Fruit fly (Drosophila melanogaster) whole organism, embryonic: Measurements from ENCODE around the gene CG4278.

Experiments used
- B-H1 ChIP-seq: fragments of 200-800 bp; sonication (Bioruptor generic); IDR thresholded peaks from 3 replicates; pipeline ENCODE4 v1.3.6; 2022; ENCODE audit warnings: missing biosample characterization, missing genetic modification characterization
- C15 ChIP-seq: fragments of 200-800 bp; sonication (Bioruptor generic); IDR thresholded peaks from 3 replicates; pipeline ENCODE4 v1.3.6; 2022; ENCODE audit warnings: missing biosample characterization, missing genetic modification characterization
- CG10366 ChIP-seq: fragments of 200-800 bp; sonication (Bioruptor generic); IDR thresholded peaks from 2 replicates; pipeline ENCODE4 v1.3.6; 2022; ENCODE audit warnings: missing biosample characterization, missing genetic modification characterization
- CG13424 ChIP-seq: fragments of 200-800 bp; sonication (Bioruptor generic); optimal IDR thresholded peaks from 2 replicates; lab custom pipeline; 2019; ENCODE audit warnings: missing biosample characterization, mild to moderate bottlenecking, missing genetic modification characterization, moderate library complexity
- CG13775 ChIP-seq: fragments of 200-800 bp; sonication (Bioruptor generic); optimal IDR thresholded peaks from 3 replicates; lab custom pipeline; 2017; ENCODE audit warnings: missing biosample characterization, mild to moderate bottlenecking, missing genetic modification characterization
- CG15601 ChIP-seq: fragments of 200-800 bp; sonication (Bioruptor generic); optimal IDR thresholded peaks from 3 replicates; lab custom pipeline; 2019; ENCODE audit warnings: missing biosample characterization, mild to moderate bottlenecking, missing genetic modification characterization, moderate library complexity
- CG17802 ChIP-seq: fragments of 200-800 bp; sonication (Bioruptor generic); optimal IDR thresholded peaks from 2 replicates; lab custom pipeline; 2018; ENCODE audit warnings: missing biosample characterization, mild to moderate bottlenecking, missing genetic modification characterization, moderate library complexity
- CG18011 ChIP-seq: fragments of 200-800 bp; sonication (Bioruptor generic); optimal IDR thresholded peaks from 2 replicates; lab custom pipeline; 2017; ENCODE audit warnings: missing biosample characterization, missing genetic modification characterization, mild to moderate bottlenecking, moderate library complexity, missing genotype
- CG18619 ChIP-seq: fragments of 200-800 bp; sonication (Bioruptor generic); optimal IDR thresholded peaks from 3 replicates; lab custom pipeline; 2017; ENCODE audit warnings: missing biosample characterization, mild to moderate bottlenecking, missing genetic modification characterization
- CG31365 ChIP-seq: fragments of 200-800 bp; sonication (Bioruptor generic); optimal IDR thresholded peaks from 2 replicates; lab custom pipeline; 2018; ENCODE audit warnings: missing biosample characterization, mild to moderate bottlenecking, missing genetic modification characterization
- CG31388 ChIP-seq: fragments of 200-800 bp; sonication (Bioruptor generic); optimal IDR thresholded peaks from 2 replicates; lab custom pipeline; 2016; ENCODE audit warnings: missing biosample characterization, missing genetic modification characterization
- CG3163 ChIP-seq: fragments of 200-800 bp; sonication (Bioruptor generic); optimal IDR thresholded peaks from 3 replicates; lab custom pipeline; 2016; ENCODE audit warnings: missing biosample characterization, missing genetic modification characterization
- CG4360 ChIP-seq: fragments of 200-800 bp; sonication (Bioruptor generic); IDR thresholded peaks from 2 replicates; pipeline ENCODE4 v1.3.6; 2022; ENCODE audit warnings: missing biosample characterization, missing genetic modification characterization
- CG43689 ChIP-seq: fragments of 200-800 bp; sonication (Bioruptor generic); IDR thresholded peaks from 2 replicates; pipeline ENCODE4 v1.3.6; 2022; ENCODE audit warnings: missing biosample characterization, missing genetic modification characterization
- CG4617 ChIP-seq: fragments of 200-800 bp; sonication (Bioruptor generic); optimal IDR thresholded peaks from 3 replicates; lab custom pipeline; 2016; ENCODE audit warnings: missing biosample characterization, missing genetic modification characterization, borderline replicate concordance
- CG6683 ChIP-seq: fragments of 200-800 bp; sonication (Bioruptor generic); optimal IDR thresholded peaks from 2 replicates; lab custom pipeline; 2017; ENCODE audit warnings: missing biosample characterization, mild to moderate bottlenecking, missing genetic modification characterization, missing genetic modification reagents
- CG8089 ChIP-seq: fragments of 200-800 bp; sonication (Bioruptor generic); optimal IDR thresholded peaks from 3 replicates; lab custom pipeline; 2016; ENCODE audit warnings: missing biosample characterization, missing genetic modification characterization
- CG8924 ChIP-seq: fragments of 200-800 bp; optimal IDR thresholded peaks from 3 replicates; lab custom pipeline; 2019; ENCODE audit warnings: missing biosample characterization, mild to moderate bottlenecking, missing genetic modification characterization, moderate library complexity
- CG9932 ChIP-seq: fragments of 200-800 bp; sonication (Bioruptor generic); IDR thresholded peaks from 2 replicates; pipeline ENCODE4 v1.3.6; 2022; ENCODE audit warnings: missing biosample characterization, missing genetic modification characterization
- Camta ChIP-seq: fragments of 200-800 bp; sonication (Bioruptor generic); optimal IDR thresholded peaks from 2 replicates; lab custom pipeline; 2016; ENCODE audit warnings: missing biosample characterization, missing genetic modification characterization
- CrebB ChIP-seq: fragments of 200-800 bp; sonication (Bioruptor generic); optimal IDR thresholded peaks from 3 replicates; lab custom pipeline; 2018; ENCODE audit warnings: missing biosample characterization, mild to moderate bottlenecking, missing genetic modification characterization
- D ChIP-seq, 2 experiments: fragments of 200-800 bp in 1 of 2; fragments of >200 bp in 1 of 2; sonication (Bioruptor generic) in 1 of 2; optimal IDR thresholded peaks; 2 replicates in 1 of 2; 3 replicates in 1 of 2; lab custom pipeline; 2017; ENCODE audit warnings: mild to moderate bottlenecking in 1 of 2, missing biosample characterization in 1 of 2, missing genetic modification characterization in 1 of 2, missing genetic modification reagents in 1 of 2
- Dbx ChIP-seq: fragments of 200-800 bp; sonication (Bioruptor generic); IDR thresholded peaks from 3 replicates; pipeline ENCODE4 v1.3.6; 2022; ENCODE audit warnings: missing biosample characterization, missing genetic modification characterization
- Fer2 ChIP-seq: fragments of 200-800 bp; sonication (Bioruptor generic); optimal IDR thresholded peaks from 2 replicates; lab custom pipeline; 2018; ENCODE audit warnings: missing biosample characterization, mild to moderate bottlenecking, missing genetic modification characterization, moderate library complexity
- Gsc ChIP-seq: fragments of 200-800 bp; sonication (Bioruptor generic); IDR thresholded peaks from 2 replicates; pipeline ENCODE4 v1.3.6; 2022; ENCODE audit warnings: missing biosample characterization, missing genetic modification characterization
- Hey ChIP-seq: fragments of 200-800 bp; sonication (Bioruptor generic); optimal IDR thresholded peaks from 3 replicates; lab custom pipeline; 2018; ENCODE audit warnings: missing biosample characterization, mild to moderate bottlenecking, missing genetic modification characterization
- Hr39 ChIP-seq: fragments of >200 bp; optimal IDR thresholded peaks from 2 replicates; lab custom pipeline; 2017
- MESR4 ChIP-seq: fragments of 200-800 bp; sonication (Bioruptor generic); optimal IDR thresholded peaks from 2 replicates; lab custom pipeline; 2018; ENCODE audit warnings: missing biosample characterization, mild to moderate bottlenecking, missing genetic modification characterization, moderate library complexity
- Med ChIP-seq: fragments of 200-800 bp; sonication (Bioruptor generic); peaks from one replicate; lab custom pipeline; 2016; ENCODE audit warnings: missing biosample characterization, missing genetic modification characterization, mild to moderate bottlenecking, inconsistent platforms, moderate library complexity
- NFAT ChIP-seq: fragments of 200-800 bp; sonication (Bioruptor generic); IDR thresholded peaks from 2 replicates; pipeline ENCODE4 v1.3.6; 2022; ENCODE audit warnings: missing biosample characterization, missing genetic modification characterization
- PHDP ChIP-seq: fragments of 200-800 bp; sonication (Bioruptor generic); optimal IDR thresholded peaks from 3 replicates; lab custom pipeline; 2018; ENCODE audit warnings: missing biosample characterization, mild to moderate bottlenecking, missing genetic modification characterization, moderate library complexity
- Xrp1 ChIP-seq: fragments of 200-800 bp; sonication (Bioruptor generic); IDR thresholded peaks from 2 replicates; pipeline ENCODE4 v1.3.6; 2022; ENCODE audit warnings: missing biosample characterization, missing genetic modification characterization
- ara ChIP-seq: fragments of 200-800 bp; sonication (Bioruptor generic); IDR thresholded peaks from 2 replicates; pipeline ENCODE4 v1.3.6; 2022; ENCODE audit warnings: missing biosample characterization, missing genetic modification characterization
- ash1 ChIP-seq: fragments of 200-800 bp; sonication (Bioruptor generic); optimal IDR thresholded peaks from 2 replicates; lab custom pipeline; 2018; ENCODE audit warnings: missing biosample characterization, mild to moderate bottlenecking, missing genetic modification characterization
- az2 ChIP-seq: fragments of 200-800 bp; sonication (Bioruptor generic); optimal IDR thresholded peaks from 3 replicates; lab custom pipeline; 2016; ENCODE audit warnings: missing biosample characterization, missing genetic modification characterization
- chn ChIP-seq: fragments of 200-800 bp; sonication (Bioruptor generic); optimal IDR thresholded peaks from 2 replicates; lab custom pipeline; 2016; ENCODE audit warnings: missing biosample characterization, missing genetic modification characterization
- crol ChIP-seq: fragments of 200-800 bp; sonication (Bioruptor generic); IDR thresholded peaks from 2 replicates; pipeline ENCODE4 v1.3.6; 2022; ENCODE audit warnings: missing biosample characterization, missing genetic modification characterization
- danr ChIP-seq: fragments of 200-800 bp; sonication (Bioruptor generic); IDR thresholded peaks from 2 replicates; pipeline ENCODE4 v1.3.6; 2022; ENCODE audit warnings: missing biosample characterization, missing genetic modification characterization
- ems ChIP-seq: fragments of 200-800 bp; sonication (Bioruptor generic); optimal IDR thresholded peaks from 3 replicates; lab custom pipeline; 2016; ENCODE audit warnings: missing biosample characterization, missing genetic modification characterization
- fd64A ChIP-seq: fragments of 200-800 bp; sonication (Bioruptor generic); optimal IDR thresholded peaks from 3 replicates; lab custom pipeline; 2018; ENCODE audit warnings: missing biosample characterization, mild to moderate bottlenecking, missing genetic modification characterization
- fru ChIP-seq: fragments of >200 bp; optimal IDR thresholded peaks from 2 replicates; lab custom pipeline; 2017
- gcm ChIP-seq: fragments of 200-800 bp; sonication (Bioruptor generic); optimal IDR thresholded peaks from 2 replicates; lab custom pipeline; 2019; ENCODE audit warnings: missing biosample characterization, mild to moderate bottlenecking, missing genetic modification characterization, moderate library complexity
- ind ChIP-seq: fragments of 200-800 bp; sonication (Bioruptor generic); optimal IDR thresholded peaks from 3 replicates; lab custom pipeline; 2016; ENCODE audit warnings: missing biosample characterization, missing genetic modification characterization
- lola ChIP-seq, 3 experiments: fragments of >200 bp in 2 of 3; fragments of 200-800 bp in 1 of 3; sonication (Bioruptor generic) in 1 of 3; optimal IDR thresholded peaks; 2 replicates each; lab custom pipeline; 2017 to 2019; ENCODE audit warnings: missing biosample characterization in 3 of 3, missing genetic modification characterization in 3 of 3, mild to moderate bottlenecking in 1 of 3, moderate library complexity in 1 of 3
- luna ChIP-seq: fragments of 200-800 bp; sonication (Bioruptor generic); optimal IDR thresholded peaks from 2 replicates; lab custom pipeline; 2016; ENCODE audit warnings: missing biosample characterization, missing genetic modification characterization
- rib ChIP-seq: fragments of 200-800 bp; sonication (Bioruptor generic); IDR thresholded peaks from 2 replicates; pipeline ENCODE4 v1.3.6; 2022; ENCODE audit warnings: missing biosample characterization, missing genetic modification characterization
- ssp ChIP-seq: fragments of 200-800 bp; sonication (Bioruptor generic); IDR thresholded peaks from 2 replicates; pipeline ENCODE4 v1.3.6; 2022; ENCODE audit warnings: missing biosample characterization, missing genetic modification characterization
- tin ChIP-seq: fragments of 200-800 bp; sonication (Bioruptor generic); optimal IDR thresholded peaks from 3 replicates; lab custom pipeline; 2016; ENCODE audit warnings: missing biosample characterization, missing genetic modification characterization
- wdn ChIP-seq: fragments of 200-800 bp; sonication (Bioruptor generic); IDR thresholded peaks from 2 replicates; pipeline ENCODE4 v1.3.6; 2022; ENCODE audit warnings: missing biosample characterization, missing genetic modification characterization
- yki ChIP-seq: fragments of >200 bp; optimal IDR thresholded peaks from 3 replicates; lab custom pipeline; 2018
- z ChIP-seq: fragments of 200-800 bp; sonication (Bioruptor generic); IDR thresholded peaks from 3 replicates; pipeline ENCODE4 v1.3.6; 2022; ENCODE audit warnings: missing biosample characterization, missing genetic modification characterization

The CG4278 gene

dm6 chr2L:16285692-16286359, 41.0 kb upstream of the CG4278 start (continued):
- TF ChIP-seq CG18619 (GFP tag; lab: Kevin White, UChicago) (peak; percentile 80), PHDP (tag; lab: Kevin White, UChicago) (peak; percentile 92), ara (GFP tag; lab: Robert Waterston, UW) (no peak), CG4617 (GFP tag; lab: Kevin White, UChicago) (peak; percentile 61), CG15601 (tag; lab: Kevin White, UChicago) (peak; percentile 75), ind (GFP tag; lab: Kevin White, UChicago) (peak; percentile 89), ssp (no peak), Gsc (GFP tag; lab: Robert Waterston, UW) (no peak), Hey (tag; lab: Kevin White, UChicago) (no peak), z (GFP tag; lab: Robert Waterston, UW) (no peak), Camta (GFP tag; lab: Kevin White, UChicago) (peak; percentile 81), CG31365 (tag; lab: Kevin White, UChicago) (peak; percentile 63), fru (no peak), crol (GFP tag; lab: Robert Waterston, UW) (no peak), az2 (GFP tag; lab: Kevin White, UChicago) (peak; percentile 86), CG43689 (no peak), B-H1 (GFP tag; lab: Robert Waterston, UW) (no peak), tin (GFP tag; lab: Kevin White, UChicago) (peak; percentile 77), MESR4 (peak; percentile 28), rib (GFP tag; lab: Robert Waterston, UW) (no peak), Xrp1 (GFP tag; lab: Robert Waterston, UW) (no peak), fd64A (GFP tag; lab: Kevin White, UChicago) (peak; percentile 62), lola (GFP tag; optimal IDR thresholded peaks at IDR 0.05; lab: Kevin White, UChicago) (peak in 1 of 3 experiments; percentile 80), Fer2 (tag; lab: Kevin White, UChicago) (peak; percentile 58), wdn (no peak), CG13424 (tag; lab: Kevin White, UChicago) (peak; percentile 87), CG17802 (peak; percentile 76), Med (GFP tag; lab: Kevin White, UChicago) (peak; percentile 98), NFAT (GFP tag; lab: Robert Waterston, UW) (no peak), CG9932 (GFP tag; lab: Robert Waterston, UW) (no peak), CG6683 (GFP tag; lab: Kevin White, UChicago) (peak; percentile 33), C15 (no peak), CG4360 (GFP tag; lab: Robert Waterston, UW) (no peak), luna (GFP tag; lab: Kevin White, UChicago) (peak; percentile 79), yki (lab: Kevin White, UChicago) (peak; percentile 41), chn (GFP tag; lab: Kevin White, UChicago) (peak; percentile 89), Hr39 (lab: Kevin White, UChicago) (no peak), CG3163 (peak; percentile 68), CG18011 (GFP tag; lab: Kevin White, UChicago) (peak; percentile 71), CG13775 (GFP tag; lab: Kevin White, UChicago) (peak; percentile 78), Dbx (GFP tag; lab: Robert Waterston, UW) (no peak), CG10366 (GFP tag; lab: Robert Waterston, UW) (no peak), ash1 (GFP tag; lab: Kevin White, UChicago) (peak; percentile 21), ems (GFP tag; lab: Kevin White, UChicago) (peak; percentile 84), gcm (GFP tag; lab: Kevin White, UChicago) (peak; percentile 82), CrebB (peak; percentile 73), D (optimal IDR thresholded peaks at IDR 0.05; lab: Kevin White, UChicago) (no peak), D (GFP tag; optimal IDR thresholded peaks at IDR 0.05; lab: Kevin White, UChicago) (peak; percentile 81), danr (no peak), CG8924 (tag; lab: Kevin White, UChicago) (peak; percentile 84), CG31388 (peak; percentile 55), CG8089 (peak; percentile 78)
